Fruit fly (Drosophila melanogaster): ENCODE results near the gene Ranbp21.
A peak's percentile ranks its signal among the peaks of the same experiment; 100 is the strongest.

Gene Ranbp21

dm6 chrX:19662583-19663195 is 10.6 kb upstream of the Ranbp21 start:
- peak in 1 of 2 experiments; percentile 74 for TF ChIP-seq dl (GFP tag; optimal IDR thresholded peaks at IDR 0.05; ENCODE audit: insufficient read depth in 1 of 2, partially characterized antibody in 2 of 2)
- TF ChIP-seq GATAd (GFP tag; optimal IDR thresholded peaks at IDR 0.05) = no peak
- peak; percentile 90 for TF ChIP-seq Dif (GFP tag; optimal IDR thresholded peaks at IDR 0.05; ENCODE audit: partially characterized antibody)
- TF ChIP-seq Vsx2 (GFP tag; optimal IDR thresholded peaks at IDR 0.05; ENCODE audit: partially characterized antibody) = peak; percentile 85
- TF ChIP-seq Hr83 (GFP tag; optimal IDR thresholded peaks at IDR 0.05; ENCODE audit: poor library complexity, severe bottlenecking) = peak; percentile 53

- TF ChIP-seq HLH106 (tag; optimal IDR thresholded peaks at IDR 0.05) = peak; percentile 25
- no peak for TF ChIP-seq foxo (GFP tag; optimal IDR thresholded peaks at IDR 0.05)
- TF ChIP-seq woc (GFP tag; optimal IDR thresholded peaks at IDR 0.05) = no peak
- peak; percentile 87 for TF ChIP-seq N (GFP tag; optimal IDR thresholded peaks at IDR 0.05)
- peak; percentile 11 for TF ChIP-seq h (GFP tag; optimal IDR thresholded peaks at IDR 0.05)
- TF ChIP-seq sage (GFP tag; optimal IDR thresholded peaks at IDR 0.05) = no peak
- TF ChIP-seq dsf (GFP tag; optimal IDR thresholded peaks at IDR 0.05; ENCODE audit: borderline replicate concordance) = no peak
- TF ChIP-seq ey (GFP tag; optimal IDR thresholded peaks at IDR 0.05) = no peak
- TF ChIP-seq rgr (GFP tag; optimal IDR thresholded peaks at IDR 0.05) = no peak
- TF ChIP-seq Sp1 (GFP tag; optimal IDR thresholded peaks at IDR 0.05) = peak; percentile 5
- TF ChIP-seq Dif (GFP tag; optimal IDR thresholded peaks at IDR 0.05; ENCODE audit: partially characterized antibody) = no peak
- TF ChIP-seq Myc (optimal IDR thresholded peaks at IDR 0.05) = no peak
Measured at dm6 chrX:19645873-19646541, 6.1 kb downstream of the Ranbp21 start, which contains the start of gene Arp10. Gene Arp10, minus strand, starts transcription at chrX:19646176.

dm6 chrX:19642819-19643504 is 9.1 kb downstream of the Ranbp21 start, which contains the start of the genes CG12237 and Sec61gamma:
Gene CG12237, minus strand, starts transcription at chrX:19642869.
Gene Sec61gamma, plus strand, starts transcription at chrX:19643327.
- TF ChIP-seq Vsx2 (GFP tag; optimal IDR thresholded peaks at IDR 0.05; ENCODE audit: partially characterized antibody) (no peak), ey (GFP tag; optimal IDR thresholded peaks at IDR 0.05) (no peak), dl (GFP tag; optimal IDR thresholded peaks at IDR 0.05; ENCODE audit: insufficient read depth in 1 of 2, partially characterized antibody in 2 of 2) (no peak), Dif (GFP tag; optimal IDR thresholded peaks at IDR 0.05; ENCODE audit: partially characterized antibody) (peak; percentile 46), Dfd (GFP tag; optimal IDR thresholded peaks at IDR 0.05) (no peak), N (GFP tag; optimal IDR thresholded peaks at IDR 0.05) (no peak), woc (GFP tag; optimal IDR thresholded peaks at IDR 0.05) (peak; percentile 74), Abd-B (GFP tag; optimal IDR thresholded peaks at IDR 0.05) (no peak), Rel (GFP tag; optimal IDR thresholded peaks at IDR 0.05) (no peak), Rel (tag; optimal IDR thresholded peaks at IDR 0.05) (peak; percentile 49), Jra (GFP tag; optimal IDR thresholded peaks at IDR 0.05) (no peak), fru (GFP tag; optimal IDR thresholded peaks at IDR 0.05) (no peak), sv (GFP tag; optimal IDR thresholded peaks at IDR 0.05) (peak; percentile 8), CG32264 (GFP tag; optimal IDR thresholded peaks at IDR 0.05) (no peak), Hr83 (GFP tag; optimal IDR thresholded peaks at IDR 0.05; ENCODE audit: poor library complexity, severe bottlenecking) (no peak), Hr78 (GFP tag; optimal IDR thresholded peaks at IDR 0.05) (no peak), OdsH (GFP tag; optimal IDR thresholded peaks at IDR 0.05) (no peak), sage (GFP tag; optimal IDR thresholded peaks at IDR 0.05) (no peak), br (GFP tag; optimal IDR thresholded peaks at IDR 0.05) (no peak), brk (GFP tag; optimal IDR thresholded peaks at IDR 0.05) (no peak), dmrt93B (GFP tag; optimal IDR thresholded peaks at IDR 0.05) (no peak), Sp1 (GFP tag; optimal IDR thresholded peaks at IDR 0.05) (peak; percentile 45), rgr (GFP tag; optimal IDR thresholded peaks at IDR 0.05) (no peak), HLH106 (tag; optimal IDR thresholded peaks at IDR 0.05) (no peak), Mio (GFP tag; optimal IDR thresholded peaks at IDR 0.05) (no peak), Hnf4 (GFP tag; optimal IDR thresholded peaks at IDR 0.05) (no peak), Myc (optimal IDR thresholded peaks at IDR 0.05) (peak; percentile 94), h (GFP tag; optimal IDR thresholded peaks at IDR 0.05) (no peak), usp (GFP tag; optimal IDR thresholded peaks at IDR 0.05) (no peak), tai (GFP tag; optimal IDR thresholded peaks at IDR 0.05) (no peak), CG9705 (GFP tag; optimal IDR thresholded peaks at IDR 0.05) (no peak), psq (GFP tag; optimal IDR thresholded peaks at IDR 0.05) (no peak), foxo (GFP tag; optimal IDR thresholded peaks at IDR 0.05) (no peak), CrebA (GFP tag; optimal IDR thresholded peaks at IDR 0.05; ENCODE audit: borderline replicate concordance) (no peak), dsf (GFP tag; optimal IDR thresholded peaks at IDR 0.05; ENCODE audit: borderline replicate concordance) (no peak), GATAd (GFP tag; optimal IDR thresholded peaks at IDR 0.05) (no peak), pan (optimal IDR thresholded peaks at IDR 0.05) (no peak), lola (GFP tag; optimal IDR thresholded peaks at IDR 0.05) (no peak), jim (GFP tag; optimal IDR thresholded peaks at IDR 0.05) (no peak)

All from whole organism, wandering third instar larva.